Worm (Caenorhabditis elegans) whole organism, L4 larva: ENCODE results near the gene try-3.

Experiments used
- T20F7.1 ChIP-seq: fragments of 200-800 bp; sonication (Bioruptor generic); optimal IDR thresholded peaks from 2 replicates; lab custom pipeline; 2018; ENCODE audit warnings: mild to moderate bottlenecking, missing genetic modification characterization, missing compliant biosample characterization
- Y48G9A.11 ChIP-seq: fragments of 200-800 bp; sonication (Bioruptor generic); IDR thresholded peaks from 2 replicates; pipeline ENCODE4 v1.3.6; 2022; ENCODE audit warnings: missing genetic modification reagents, missing genetic modification characterization, missing compliant biosample characterization
- ZK337.2 ChIP-seq: fragments of 200-800 bp; sonication (Bioruptor generic); IDR thresholded peaks from 2 replicates; pipeline ENCODE4 v1.3.6; 2022; ENCODE audit warnings: missing genetic modification reagents, missing genetic modification characterization, missing compliant biosample characterization
- ceh-28 ChIP-seq: fragments of 150-350 bp; optimal IDR thresholded peaks from 2 replicates; lab custom pipeline; 2014; ENCODE audit warnings: missing biosample characterization, missing genetic modification reagents, missing genetic modification characterization
- cey-2 ChIP-seq: sonication (generic microtip); optimal IDR thresholded peaks from 3 replicates; lab custom pipeline; 2017; ENCODE audit warnings: missing genetic modification characterization, mild to moderate bottlenecking, missing compliant biosample characterization, antibody characterized with exemption, borderline replicate concordance; ENCODE audit not compliant: insufficient read depth
- fkh-10 ChIP-seq: fragments of 150-350 bp; optimal IDR thresholded peaks from 2 replicates; lab custom pipeline; 2014; ENCODE audit warnings: missing biosample characterization, missing genetic modification reagents, missing genetic modification characterization
- lin-38 ChIP-seq: fragments of 200-800 bp; sonication (Bioruptor generic); IDR thresholded peaks from 2 replicates; pipeline ENCODE4 v1.3.6; 2022; ENCODE audit warnings: missing genetic modification reagents, missing genetic modification characterization, missing compliant biosample characterization
- nhr-11 ChIP-seq: fragments of 150-350 bp; optimal IDR thresholded peaks from 2 replicates; lab custom pipeline; 2014; ENCODE audit warnings: missing biosample characterization, missing genetic modification characterization
- nhr-77 ChIP-seq: fragments of 150-350 bp; optimal IDR thresholded peaks from 2 replicates; lab custom pipeline; 2014; ENCODE audit warnings: missing biosample characterization, missing genetic modification characterization
- snpc-4 ChIP-seq: fragments of 150-350 bp; optimal IDR thresholded peaks from 2 replicates; lab custom pipeline; 2014; ENCODE audit warnings: missing biosample characterization, missing genetic modification characterization
- unc-39 ChIP-seq: sonication (generic microtip); optimal IDR thresholded peaks from 2 replicates; lab custom pipeline; 2017; ENCODE audit warnings: missing biosample characterization, missing genetic modification characterization

ce11 chrIV:6599447-6599846, 42.5 kb downstream of the try-3 start, which contains the start of gene F38A5.8:
- TF ChIP-seq fkh-10 (GFP tag; lab: Kevin White, UChicago) (no peak), Y48G9A.11 (GFP tag; lab: Robert Waterston, UW) (no peak), nhr-11 (tag; lab: Kevin White, UChicago) (no peak), T20F7.1 (no peak), snpc-4 (tag; lab: Kevin White, UChicago) (no peak), unc-39 (tag; lab: Kevin White, UChicago) (no peak), lin-38 (GFP tag; lab: Robert Waterston, UW) (no peak), nhr-77 (tag; lab: Kevin White, UChicago) (no peak), ceh-28 (no peak), cey-2 (tag; lab: Kevin White, UChicago) (no peak), ZK337.2 (GFP tag; lab: Robert Waterston, UW) (no peak)
